Worm (Caenorhabditis elegans): ENCODE measurements around the gene sago-1.

The sago-1 gene

DNA sequence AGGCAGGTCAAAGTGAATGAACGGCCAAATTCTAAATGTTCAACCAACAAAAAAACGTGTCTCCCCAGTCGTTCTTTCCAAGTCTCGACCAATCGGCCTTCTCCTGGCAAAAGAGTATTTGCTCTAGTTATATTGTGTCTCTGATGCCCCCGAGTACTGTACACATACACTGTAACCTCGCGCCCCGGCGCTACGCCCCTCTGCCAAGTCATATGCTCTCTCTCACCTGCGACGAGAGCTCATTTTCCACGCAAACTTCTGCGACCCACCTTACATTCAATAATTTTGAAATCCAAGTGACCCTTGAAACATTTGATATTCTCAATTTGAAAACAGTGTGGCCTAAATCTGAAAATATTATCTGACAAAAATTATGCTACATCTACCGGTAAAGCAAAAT lies 53.7 kb downstream of the sago-1 start:
- TF ChIP-seq mdl-1 (tag; optimal IDR thresholded peaks at IDR 0.05) (no peak), lsy-2 (tag; optimal IDR thresholded peaks at IDR 0.05) (no peak), mes-2 (tag; optimal IDR thresholded peaks at IDR 0.05; ENCODE audit: poor library complexity, severe bottlenecking) (peak; percentile 5), aha-1 (tag) (peak; percentile 93), nhr-41 (GFP tag; IDR thresholded peaks at IDR 0.05) (0 out of 2 replicates have a peak, but pooled peaks have one; percentile 45), pha-4 (GFP tag; IDR thresholded peaks at IDR 0.05) (no peak), pha-4 (tag; optimal IDR thresholded peaks at IDR 0.05) (peak; percentile 18), nhr-28 (tag; optimal IDR thresholded peaks at IDR 0.05) (peak; percentile 23), lin-29 (GFP tag; IDR thresholded peaks at IDR 0.05) (0 out of 2 replicates have a peak, but pooled peaks have one; percentile 50), hlh-30 (tag; optimal IDR thresholded peaks at IDR 0.05; ENCODE audit: insufficient read depth) (peak; percentile 45), snpc-4 (tag; optimal IDR thresholded peaks at IDR 0.05) (no peak)

Measured in whole organism, L4 larva.